Fruit fly (Drosophila melanogaster) whole organism, embryonic: ENCODE data around the gene fmt.

Experiments used
- Adf1 ChIP-seq: fragments of 200-800 bp; sonication (Bioruptor generic); IDR thresholded peaks from 2 replicates; pipeline ENCODE4 v1.3.6; 2022; ENCODE audit warnings: missing biosample characterization, missing genetic modification characterization
- CG10209 ChIP-seq: fragments of 200-800 bp; sonication (Bioruptor generic); optimal IDR thresholded peaks from 3 replicates; lab custom pipeline; 2017; ENCODE audit warnings: missing biosample characterization, mild to moderate bottlenecking, missing genetic modification characterization, missing genetic modification reagents
- CG1024 ChIP-seq: fragments of 200-800 bp; sonication (Bioruptor generic); IDR thresholded peaks from 2 replicates; pipeline ENCODE4 v1.3.6; 2022; ENCODE audit warnings: missing biosample characterization, missing genetic modification characterization
- CG11398 ChIP-seq: fragments of 200-800 bp; sonication (Bioruptor generic); optimal IDR thresholded peaks from 2 replicates; lab custom pipeline; 2016; ENCODE audit warnings: missing biosample characterization, missing genetic modification characterization
- CG11456 ChIP-seq: fragments of 200-800 bp; sonication (Bioruptor generic); IDR thresholded peaks from 3 replicates; pipeline ENCODE4 v1.3.6; 2022; ENCODE audit warnings: missing biosample characterization, missing genetic modification characterization
- CG13894 ChIP-seq: fragments of 200-800 bp; sonication (Bioruptor generic); optimal IDR thresholded peaks from 3 replicates; lab custom pipeline; 2018; ENCODE audit warnings: missing biosample characterization, mild to moderate bottlenecking, missing genetic modification characterization, moderate library complexity
- CG14441 ChIP-seq: fragments of 200-800 bp; sonication (Bioruptor generic); IDR thresholded peaks from 2 replicates; pipeline ENCODE4 v1.3.6; 2022; ENCODE audit warnings: missing biosample characterization, missing genetic modification characterization
- CG15269 ChIP-seq: fragments of 200-800 bp; sonication (Bioruptor generic); optimal IDR thresholded peaks from 2 replicates; lab custom pipeline; 2018; ENCODE audit warnings: missing biosample characterization, mild to moderate bottlenecking, missing genetic modification characterization, moderate library complexity
- CG16863 ChIP-seq: fragments of 200-800 bp; sonication (Bioruptor generic); optimal IDR thresholded peaks from 3 replicates; lab custom pipeline; 2016; ENCODE audit warnings: missing biosample characterization, missing genetic modification characterization
- CG17829 ChIP-seq: fragments of 200-800 bp; optimal IDR thresholded peaks from 2 replicates; lab custom pipeline; 2019; ENCODE audit warnings: missing biosample characterization, mild to moderate bottlenecking, missing genetic modification characterization, moderate library complexity
- CG18476 ChIP-seq: fragments of 200-800 bp; sonication (Bioruptor generic); optimal IDR thresholded peaks from 2 replicates; lab custom pipeline; 2016; ENCODE audit warnings: missing biosample characterization, mild to moderate bottlenecking, missing genetic modification characterization
- CG2129 ChIP-seq: fragments of 200-800 bp; sonication (Bioruptor generic); IDR thresholded peaks from 2 replicates; pipeline ENCODE4 v1.3.6; 2022; ENCODE audit warnings: missing biosample characterization, missing genetic modification characterization; ENCODE audit not compliant: partially characterized antibody
- CG31388 ChIP-seq: fragments of 200-800 bp; sonication (Bioruptor generic); optimal IDR thresholded peaks from 2 replicates; lab custom pipeline; 2016; ENCODE audit warnings: missing biosample characterization, missing genetic modification characterization
- CG6654 ChIP-seq: fragments of 200-800 bp; sonication (Bioruptor generic); optimal IDR thresholded peaks from 2 replicates; lab custom pipeline; 2017; ENCODE audit warnings: missing biosample characterization, mild to moderate bottlenecking, missing genetic modification characterization
- CG6765 ChIP-seq: fragments of 200-800 bp; sonication (Bioruptor generic); optimal IDR thresholded peaks from 3 replicates; lab custom pipeline; 2017; ENCODE audit warnings: missing biosample characterization, mild to moderate bottlenecking, missing genetic modification characterization
- CG6791 ChIP-seq: fragments of 200-800 bp; sonication (Bioruptor generic); IDR thresholded peaks from 3 replicates; pipeline ENCODE4 v1.3.6; 2022; ENCODE audit warnings: missing biosample characterization, missing genetic modification characterization; ENCODE audit not compliant: partially characterized antibody
- CG7271 ChIP-seq: fragments of 200-800 bp; sonication (Bioruptor generic); optimal IDR thresholded peaks from 2 replicates; lab custom pipeline; 2018; ENCODE audit warnings: missing biosample characterization, mild to moderate bottlenecking, missing genetic modification characterization, moderate library complexity
- CG7786 ChIP-seq: fragments of 200-800 bp; sonication (Bioruptor generic); optimal IDR thresholded peaks from 2 replicates; lab custom pipeline; 2016; ENCODE audit warnings: missing biosample characterization, missing genetic modification characterization
- CG7963 ChIP-seq: fragments of 200-800 bp; sonication (Bioruptor generic); IDR thresholded peaks from 3 replicates; pipeline ENCODE4 v1.3.6; 2022; ENCODE audit warnings: missing biosample characterization, missing genetic modification characterization; ENCODE audit not compliant: partially characterized antibody
- CG8388 ChIP-seq: fragments of 200-800 bp; sonication (Bioruptor generic); optimal IDR thresholded peaks from 2 replicates; lab custom pipeline; 2019; ENCODE audit warnings: missing biosample characterization, mild to moderate bottlenecking, missing genetic modification characterization, moderate library complexity
- Doc3 ChIP-seq: fragments of 200-800 bp; sonication (Bioruptor generic); IDR thresholded peaks from 3 replicates; pipeline ENCODE4 v1.3.6; 2022; ENCODE audit warnings: missing biosample characterization, missing genetic modification characterization; ENCODE audit not compliant: partially characterized antibody
- Ets65A ChIP-seq: fragments of 200-800 bp; sonication (Bioruptor generic); peaks from one replicate; lab custom pipeline; 2016; ENCODE audit warnings: missing biosample characterization, missing genetic modification characterization
- Ets97D ChIP-seq: fragments of 200-800 bp; sonication (Bioruptor generic); optimal IDR thresholded peaks from 3 replicates; lab custom pipeline; 2016; ENCODE audit warnings: missing biosample characterization, missing genetic modification characterization
- HLHmδ ChIP-seq: fragments of 200-800 bp; sonication (Bioruptor generic); optimal IDR thresholded peaks from 2 replicates; lab custom pipeline; 2018; ENCODE audit warnings: missing biosample characterization, mild to moderate bottlenecking, missing genetic modification characterization, moderate library complexity
- Hsf ChIP-seq: fragments of 200-800 bp; sonication (Bioruptor generic); optimal IDR thresholded peaks from 3 replicates; lab custom pipeline; 2016; ENCODE audit warnings: missing biosample characterization, missing genetic modification characterization
- Nf-YA ChIP-seq: fragments of 200-800 bp; sonication (Bioruptor generic); IDR thresholded peaks from 2 replicates; pipeline ENCODE4 v1.3.6; 2022; ENCODE audit warnings: missing biosample characterization, missing genetic modification characterization
- Nf-YB ChIP-seq: fragments of 200-800 bp; sonication (Bioruptor generic); optimal IDR thresholded peaks from 3 replicates; lab custom pipeline; 2019; ENCODE audit warnings: missing biosample characterization, mild to moderate bottlenecking, missing genetic modification characterization, moderate library complexity
- Oli ChIP-seq: fragments of 200-800 bp; sonication (Bioruptor generic); optimal IDR thresholded peaks from 2 replicates; lab custom pipeline; 2018; ENCODE audit warnings: missing biosample characterization, mild to moderate bottlenecking, missing genetic modification characterization, moderate library complexity
- Spps ChIP-seq: fragments of 200-800 bp; sonication (Bioruptor generic); optimal IDR thresholded peaks from 2 replicates; lab custom pipeline; 2018; ENCODE audit warnings: missing biosample characterization, mild to moderate bottlenecking, missing genetic modification characterization
- Tbp ChIP-seq: fragments of >200 bp; optimal IDR thresholded peaks from 2 replicates; lab custom pipeline; 2018; ENCODE audit warnings: missing biosample characterization, missing genetic modification characterization
- abd-A ChIP-seq: fragments of 200-800 bp; sonication (Bioruptor generic); optimal IDR thresholded peaks from 3 replicates; lab custom pipeline; 2019; ENCODE audit warnings: missing biosample characterization, mild to moderate bottlenecking, missing genetic modification characterization, moderate library complexity
- ase ChIP-seq: fragments of 200-800 bp; sonication (Bioruptor generic); IDR thresholded peaks from 3 replicates; pipeline ENCODE4 v1.3.6; 2022; ENCODE audit warnings: missing biosample characterization, missing genetic modification characterization
- ato ChIP-seq: fragments of 200-800 bp; sonication (Bioruptor generic); IDR thresholded peaks from 2 replicates; pipeline ENCODE4 v1.3.6; 2022; ENCODE audit warnings: missing biosample characterization, missing genetic modification characterization; ENCODE audit not compliant: partially characterized antibody
- br ChIP-seq: fragments of >200 bp; optimal IDR thresholded peaks from 2 replicates; lab custom pipeline; 2017
- cad ChIP-seq: fragments of >200 bp; optimal IDR thresholded peaks from 2 replicates; lab custom pipeline; 2017; ENCODE audit warnings: missing biosample characterization, missing genetic modification characterization
- chn ChIP-seq: fragments of 200-800 bp; sonication (Bioruptor generic); optimal IDR thresholded peaks from 2 replicates; lab custom pipeline; 2016; ENCODE audit warnings: missing biosample characterization, missing genetic modification characterization
- gce ChIP-seq: fragments of 200-800 bp; sonication (Bioruptor generic); IDR thresholded peaks from 3 replicates; pipeline ENCODE4 v1.3.6; 2022; ENCODE audit warnings: missing biosample characterization, missing genetic modification characterization
- grn ChIP-seq: fragments of 200-800 bp; sonication (Bioruptor generic); optimal IDR thresholded peaks from 3 replicates; lab custom pipeline; 2017; ENCODE audit warnings: missing biosample characterization, missing genetic modification characterization
- kni ChIP-seq: fragments of 200-800 bp; sonication (Bioruptor generic); optimal IDR thresholded peaks from 3 replicates; lab custom pipeline; 2017; ENCODE audit warnings: mild to moderate bottlenecking, missing biosample characterization, missing genetic modification reagents, missing genetic modification characterization
- lola ChIP-seq, 3 experiments: fragments of >200 bp in 2 of 3; fragments of 200-800 bp in 1 of 3; sonication (Bioruptor generic) in 1 of 3; optimal IDR thresholded peaks; 2 replicates each; lab custom pipeline; 2017 to 2019; ENCODE audit warnings: missing biosample characterization in 3 of 3, missing genetic modification characterization in 3 of 3, mild to moderate bottlenecking in 1 of 3, moderate library complexity in 1 of 3
- mirr ChIP-seq: fragments of 200-800 bp; sonication (Bioruptor generic); optimal IDR thresholded peaks from 3 replicates; lab custom pipeline; 2018; ENCODE audit warnings: missing biosample characterization, mild to moderate bottlenecking, missing genetic modification characterization
- nmo ChIP-seq: fragments of 200-800 bp; sonication (Bioruptor generic); optimal IDR thresholded peaks from 2 replicates; lab custom pipeline; 2018; ENCODE audit warnings: missing biosample characterization, mild to moderate bottlenecking, missing genetic modification characterization, moderate library complexity
- nom ChIP-seq: fragments of 200-800 bp; sonication (Bioruptor generic); optimal IDR thresholded peaks from 2 replicates; lab custom pipeline; 2017; ENCODE audit warnings: missing biosample characterization, missing genetic modification characterization, mild to moderate bottlenecking, moderate library complexity, missing genetic modification reagents
- repo ChIP-seq: fragments of 200-800 bp; sonication (Bioruptor generic); optimal IDR thresholded peaks from 2 replicates; lab custom pipeline; 2016; ENCODE audit warnings: missing biosample characterization, missing genetic modification characterization
- sc ChIP-seq, 3 experiments: fragments of >200 bp in 2 of 3; fragments of 200-800 bp in 1 of 3; sonication (Bioruptor generic) in 1 of 3; optimal IDR thresholded peaks; 2 replicates in 2 of 3; 3 replicates in 1 of 3; lab custom pipeline; 2017; ENCODE audit warnings: mild to moderate bottlenecking in 1 of 3, missing biosample characterization in 1 of 3, missing genetic modification characterization in 1 of 3, missing genetic modification reagents in 1 of 3
- sisA ChIP-seq: fragments of 200-800 bp; sonication (Bioruptor generic); IDR thresholded peaks from 2 replicates; pipeline ENCODE4 v1.3.6; 2022; ENCODE audit warnings: missing biosample characterization, missing genetic modification characterization
- slou ChIP-seq: fragments of 200-800 bp; sonication (Bioruptor generic); optimal IDR thresholded peaks from 3 replicates; lab custom pipeline; 2016; ENCODE audit warnings: missing biosample characterization, missing genetic modification characterization
- sr ChIP-seq: fragments of 200-800 bp; sonication (Bioruptor generic); IDR thresholded peaks from 3 replicates; pipeline ENCODE4 v1.3.6; 2022; ENCODE audit warnings: missing biosample characterization, missing genetic modification characterization
- twi ChIP-seq: fragments of 200-800 bp; optimal IDR thresholded peaks from 2 replicates; lab custom pipeline; 2019; ENCODE audit warnings: missing biosample characterization, mild to moderate bottlenecking, missing genetic modification characterization, moderate library complexity

The fmt gene

DNA sequence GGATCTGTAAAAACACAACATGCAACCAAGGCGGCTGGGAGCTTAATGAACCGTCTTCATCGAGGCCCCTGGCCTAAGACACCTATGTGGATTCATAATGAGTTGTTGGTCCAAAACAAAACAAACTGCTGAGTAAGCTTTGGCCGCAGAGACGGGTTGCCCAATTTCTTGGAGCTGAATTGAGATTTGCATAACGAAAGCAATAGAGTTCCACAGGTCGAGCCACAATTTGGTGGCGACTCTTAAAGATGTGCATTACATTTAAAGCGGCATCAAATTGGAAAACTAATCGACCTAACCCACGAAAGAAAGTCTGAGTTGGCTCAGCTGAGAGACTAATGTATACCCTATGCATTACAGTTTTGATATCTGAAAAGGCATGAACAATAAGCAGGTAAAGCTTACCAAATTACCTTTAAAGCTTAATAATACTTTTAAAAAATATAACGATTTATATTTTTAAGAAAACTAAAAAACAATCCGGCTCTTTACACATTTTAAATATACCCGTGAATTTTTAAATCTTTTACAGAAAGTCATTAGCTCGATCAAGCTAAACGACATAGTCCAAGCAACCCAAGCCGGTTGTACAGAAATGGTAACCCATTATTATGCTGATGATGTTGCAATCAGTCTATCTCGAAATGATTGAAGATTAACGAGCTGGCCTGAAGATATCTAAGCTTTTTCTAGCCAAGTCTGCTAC, 16.2 kb downstream of the fmt start, which contains the start of gene CG13297 (continued):
- TF ChIP-seq HLHmδ (GFP tag; lab: Kevin White, UChicago): no peak
- TF ChIP-seq CG6654 (GFP tag; lab: Kevin White, UChicago): no peak
- no peak for TF ChIP-seq Nf-YA
- TF ChIP-seq CG11398 (GFP tag; lab: Kevin White, UChicago): no peak
- peak; percentile 54; the same call in 1 of the 3 replicates for TF ChIP-seq ase (GFP tag; lab: Robert Waterston, UW)
- no peak for TF ChIP-seq kni (GFP tag; lab: Kevin White, UChicago)
- TF ChIP-seq slou: no peak
- peak; percentile 33 for TF ChIP-seq CG10209 (GFP tag; lab: Kevin White, UChicago)
- TF ChIP-seq Ets65A (GFP tag; lab: Kevin White, UChicago): no peak
- TF ChIP-seq cad (GFP tag; lab: Kevin White, UChicago): no peak
- no peak for TF ChIP-seq lola (GFP tag; optimal IDR thresholded peaks at IDR 0.05; lab: Kevin White, UChicago)
- TF ChIP-seq CG1024 (GFP tag; lab: Robert Waterston, UW): no peak
- TF ChIP-seq CG6765: no peak
- TF ChIP-seq CG11456 (GFP tag; lab: Robert Waterston, UW): no peak
- TF ChIP-seq Spps (tag; lab: Kevin White, UChicago): peak; percentile 5
- no peak for TF ChIP-seq repo
- TF ChIP-seq CG16863 (GFP tag; lab: Kevin White, UChicago): no peak
- no peak for TF ChIP-seq chn (GFP tag; lab: Kevin White, UChicago)
- no peak for TF ChIP-seq br
- TF ChIP-seq sr (GFP tag; lab: Robert Waterston, UW): no peak
- TF ChIP-seq Ets97D (GFP tag; lab: Kevin White, UChicago): no peak
- TF ChIP-seq nmo: peak; percentile 66
- no peak for TF ChIP-seq gce (GFP tag; lab: Robert Waterston, UW)
- TF ChIP-seq Nf-YB (GFP tag; lab: Kevin White, UChicago): no peak
- TF ChIP-seq abd-A (tag; lab: Kevin White, UChicago): peak; percentile 88
- TF ChIP-seq CG14441: peak; percentile 60
- TF ChIP-seq CG17829 (tag; lab: Kevin White, UChicago): peak; percentile 61
- no peak for TF ChIP-seq CG7271 (tag; lab: Kevin White, UChicago)
- no peak for TF ChIP-seq CG31388
- no peak for TF ChIP-seq Doc3 (GFP tag; lab: Robert Waterston, UW)
- no peak for TF ChIP-seq mirr (GFP tag; lab: Kevin White, UChicago)
- TF ChIP-seq twi: no peak
- TF ChIP-seq sisA (GFP tag; lab: Robert Waterston, UW): peak; percentile 55
- TF ChIP-seq CG8388 (GFP tag; lab: Kevin White, UChicago): peak; percentile 48
- TF ChIP-seq CG13894 (tag; lab: Kevin White, UChicago): no peak
- peak; percentile 32 for TF ChIP-seq CG18476 (GFP tag; lab: Kevin White, UChicago)
- no peak for TF ChIP-seq ato (GFP tag; lab: Robert Waterston, UW)
- TF ChIP-seq Oli (tag; lab: Kevin White, UChicago): peak; percentile 76
- no peak for TF ChIP-seq CG7786 (GFP tag; lab: Kevin White, UChicago)
- no peak for TF ChIP-seq CG6791 (GFP tag; lab: Robert Waterston, UW)
- TF ChIP-seq nom: no peak
- no peak for TF ChIP-seq CG7963 (GFP tag; lab: Robert Waterston, UW)
- TF ChIP-seq CG15269 (tag; lab: Kevin White, UChicago): peak; percentile 75
- TF ChIP-seq CG2129 (GFP tag; lab: Robert Waterston, UW): no peak
- TF ChIP-seq Tbp: no peak
- peak; percentile 76 for TF ChIP-seq grn (GFP tag; lab: Kevin White, UChicago)
- no peak for TF ChIP-seq sc (optimal IDR thresholded peaks at IDR 0.05; lab: Kevin White, UChicago)
- TF ChIP-seq sc (GFP tag; optimal IDR thresholded peaks at IDR 0.05; lab: Kevin White, UChicago): no peak
- TF ChIP-seq Adf1: no peak
- no peak for TF ChIP-seq Hsf
